Fruit fly (Drosophila melanogaster): ENCODE measurements around the gene Ccp84Ag.
A peak's percentile ranks its signal among the peaks of the same experiment; 100 is the strongest.

Ccp84Ag gene

DNA sequence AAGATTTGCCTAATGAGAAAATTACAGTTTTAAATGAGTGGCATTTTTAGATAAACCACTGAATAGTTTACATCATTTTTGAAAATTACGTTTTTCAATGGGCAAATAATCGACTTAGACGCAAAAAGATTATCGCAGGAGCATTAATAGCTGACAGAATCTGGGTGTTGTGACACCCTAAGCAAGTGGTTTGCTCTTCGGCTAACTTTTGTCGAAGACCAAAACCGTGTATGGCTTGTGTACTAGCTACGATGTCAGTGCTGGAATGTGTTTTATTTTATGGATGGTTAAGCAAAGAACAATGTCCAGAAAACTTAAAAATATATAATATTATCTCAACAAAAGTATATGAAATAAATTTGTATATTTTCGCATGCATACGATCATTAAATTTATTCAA is 22.3 kb downstream of the Ccp84Ag start (continued):
- 0 out of 2 replicates have a peak, but pooled peaks have one; percentile 24 for TF ChIP-seq hbn (GFP tag; IDR thresholded peaks at IDR 0.05; ENCODE audit: partially characterized antibody)
- no peak for TF ChIP-seq maf-S (GFP tag; optimal IDR thresholded peaks at IDR 0.05)
- peak; percentile 21 for TF ChIP-seq CG17829 (tag; optimal IDR thresholded peaks at IDR 0.05)
- peak; percentile 57 for TF ChIP-seq CoRest (tag; optimal IDR thresholded peaks at IDR 0.05)
- peak; percentile 50 for TF ChIP-seq Dref (GFP tag; IDR thresholded peaks at IDR 0.05)
- TF ChIP-seq Aef1 (GFP tag; IDR thresholded peaks at IDR 0.05): no peak
- 0 out of 3 replicates have a peak, but pooled peaks have one; percentile 22 for TF ChIP-seq CG17361 (GFP tag; IDR thresholded peaks at IDR 0.05)
- 0 out of 2 replicates have a peak, but pooled peaks have one; percentile 15 for TF ChIP-seq CG3847 (GFP tag; IDR thresholded peaks at IDR 0.05)
- no peak for TF ChIP-seq CG18262 (tag; optimal IDR thresholded peaks at IDR 0.05)
- TF ChIP-seq Dek (tag; optimal IDR thresholded peaks at IDR 0.05): peak; percentile 9
- TF ChIP-seq chinmo (GFP tag; IDR thresholded peaks at IDR 0.05; ENCODE audit: partially characterized antibody): no peak
- peak; percentile 31 for TF ChIP-seq CG2712 (tag; optimal IDR thresholded peaks at IDR 0.05)
- TF ChIP-seq CG34376 (GFP tag; optimal IDR thresholded peaks at IDR 0.05): no peak
- no peak for TF ChIP-seq az2 (GFP tag; optimal IDR thresholded peaks at IDR 0.05)
- no peak for TF ChIP-seq CG7745 (tag; optimal IDR thresholded peaks at IDR 0.05)
- peak; percentile 69 for TF ChIP-seq HmgD (GFP tag; optimal IDR thresholded peaks at IDR 0.05)
- peak; percentile 61 for TF ChIP-seq Rfx (GFP tag; IDR thresholded peaks at IDR 0.05)
- TF ChIP-seq Nf-YC (tag; optimal IDR thresholded peaks at IDR 0.05): no peak
- TF ChIP-seq bcd (GFP tag; optimal IDR thresholded peaks at IDR 0.05): peak; percentile 42
- no peak for TF ChIP-seq crc (GFP tag; optimal IDR thresholded peaks at IDR 0.05)
- no peak for TF ChIP-seq CG8281 (tag; optimal IDR thresholded peaks at IDR 0.05)
- TF ChIP-seq CG8478 (optimal IDR thresholded peaks at IDR 0.05): no peak
- TF ChIP-seq pnt (GFP tag; optimal IDR thresholded peaks at IDR 0.05): peak; percentile 6
- no peak for TF ChIP-seq Hmx (GFP tag; optimal IDR thresholded peaks at IDR 0.05)
- peak; percentile 98 for TF ChIP-seq CG18011 (GFP tag; optimal IDR thresholded peaks at IDR 0.05)
- TF ChIP-seq Lhr (GFP tag; optimal IDR thresholded peaks at IDR 0.05): peak; percentile 82
- TF ChIP-seq CG11723 (GFP tag; optimal IDR thresholded peaks at IDR 0.05): no peak
- no peak for TF ChIP-seq cg (GFP tag; optimal IDR thresholded peaks at IDR 0.05)
- TF ChIP-seq CG6791 (GFP tag; IDR thresholded peaks at IDR 0.05; ENCODE audit: partially characterized antibody): peak; percentile 70
- peak; percentile 55 for TF ChIP-seq CG11504 (tag; optimal IDR thresholded peaks at IDR 0.05)
- no peak for TF ChIP-seq CG3838 (GFP tag; optimal IDR thresholded peaks at IDR 0.05)
- no peak for TF ChIP-seq sisA (GFP tag; IDR thresholded peaks at IDR 0.05)
- TF ChIP-seq Ets97D (GFP tag; optimal IDR thresholded peaks at IDR 0.05): peak; percentile 19
- TF ChIP-seq Optix (GFP tag; IDR thresholded peaks at IDR 0.05): no peak
- no peak for TF ChIP-seq cad (GFP tag; optimal IDR thresholded peaks at IDR 0.05)
- TF ChIP-seq CG6765 (GFP tag; optimal IDR thresholded peaks at IDR 0.05): no peak

DNA sequence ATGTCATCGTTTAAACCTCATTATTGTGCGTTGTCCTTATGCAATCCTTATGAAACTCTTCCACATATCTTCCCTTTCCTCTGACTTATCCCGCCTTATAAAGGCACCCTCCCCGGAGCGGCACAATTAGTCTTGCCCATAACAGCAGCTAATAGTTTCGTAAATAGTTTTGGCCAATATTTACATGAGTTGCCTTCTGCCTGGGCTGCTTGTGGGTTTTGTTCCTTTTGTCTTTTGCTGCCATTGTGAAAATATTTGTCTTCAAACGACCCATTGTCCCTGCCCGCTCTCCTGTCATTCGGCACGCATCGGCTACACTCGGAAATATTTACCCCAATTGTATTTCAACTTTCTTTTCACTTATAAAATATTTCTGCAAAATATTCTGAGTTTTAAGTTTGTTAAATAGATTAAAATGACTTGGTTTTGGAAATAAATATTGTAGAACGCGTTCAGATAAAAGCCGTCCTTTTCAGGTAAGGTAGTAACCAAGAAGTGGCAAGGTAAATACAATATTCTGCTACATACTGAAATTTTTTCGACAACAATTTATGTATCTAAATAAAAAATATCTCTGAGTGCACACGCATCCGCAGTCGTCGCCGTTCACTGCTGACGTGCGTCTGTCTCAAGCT is 37.1 kb downstream of the Ccp84Ag start:
- TF ChIP-seq az2 (GFP tag; optimal IDR thresholded peaks at IDR 0.05): peak; percentile 38
- TF ChIP-seq pfk (GFP tag; optimal IDR thresholded peaks at IDR 0.05): no peak
- TF ChIP-seq ap (GFP tag; IDR thresholded peaks at IDR 0.05): no peak
- no peak for TF ChIP-seq CG11560 (tag; IDR thresholded peaks at IDR 0.05)
- TF ChIP-seq Sox102F (GFP tag; optimal IDR thresholded peaks at IDR 0.05): peak; percentile 27
- no peak for TF ChIP-seq kay (GFP tag; optimal IDR thresholded peaks at IDR 0.05)
- TF ChIP-seq prd (optimal IDR thresholded peaks at IDR 0.05): no peak
- TF ChIP-seq prd (GFP tag; IDR thresholded peaks at IDR 0.05): peak; percentile 69; the same call in 2 of the 3 replicates
- TF ChIP-seq YL-1 (GFP tag; optimal IDR thresholded peaks at IDR 0.05): no peak
- no peak for TF ChIP-seq sug (tag; optimal IDR thresholded peaks at IDR 0.05)
- peak; percentile 27 for TF ChIP-seq CG13775 (GFP tag; optimal IDR thresholded peaks at IDR 0.05)
- no peak for TF ChIP-seq Ravus (GFP tag; IDR thresholded peaks at IDR 0.05)
- TF ChIP-seq tll (GFP tag; optimal IDR thresholded peaks at IDR 0.05): peak in 1 of 2 experiments; percentile 94
- no peak for TF ChIP-seq H15 (GFP tag; IDR thresholded peaks at IDR 0.05)
- TF ChIP-seq CG17186 (GFP tag; optimal IDR thresholded peaks at IDR 0.05): no peak
- TF ChIP-seq D19B (GFP tag; optimal IDR thresholded peaks at IDR 0.05): no peak
- TF ChIP-seq CG1024 (GFP tag; IDR thresholded peaks at IDR 0.05): no peak

Measured in whole organism, embryonic.